Worm (Caenorhabditis elegans): ENCODE results near the gene C13F10.8.

DNA sequence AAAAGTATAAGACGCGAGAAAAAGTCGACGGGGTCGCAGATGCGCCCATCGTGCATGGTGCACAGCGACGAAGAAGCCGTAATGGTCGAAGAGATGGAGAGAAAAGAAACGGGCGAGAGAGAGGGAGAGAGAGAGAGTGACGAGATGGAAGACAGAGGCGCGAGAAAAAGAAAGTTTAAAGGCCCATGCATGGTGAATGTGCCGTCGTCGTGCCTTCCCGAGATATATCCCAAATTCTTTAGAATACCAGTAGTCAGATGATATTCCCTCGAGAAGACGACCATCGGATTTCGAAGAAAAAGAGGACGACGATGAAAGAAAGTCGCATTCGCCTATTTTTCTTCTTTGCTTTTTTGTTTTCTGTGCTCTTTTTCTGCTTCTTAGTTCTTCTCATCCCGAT is 4.8 kb downstream of the C13F10.8 start:
- TF ChIP-seq klf-2 (GFP tag; conservative IDR thresholded peaks at IDR 0.05) (no peak), ztf-29 (GFP tag; IDR thresholded peaks at IDR 0.05) (no peak), med-1 (GFP tag; optimal IDR thresholded peaks at IDR 0.05; ENCODE audit: insufficient read depth) (no peak), flt-1 (GFP tag; IDR thresholded peaks at IDR 0.05) (no peak), cog-1 (tag; optimal IDR thresholded peaks at IDR 0.05) (no peak)

Measured in whole organism, midembryonic.